Worm (Caenorhabditis elegans) whole organism, L3 larva: ENCODE results near the gene C50B6.9.

Experiments used
- R02D3.7 ChIP-seq: fragments of 150-350 bp; optimal IDR thresholded peaks from 2 replicates; lab custom pipeline; 2014; ENCODE audit warnings: missing biosample characterization, missing genetic modification characterization
- ZK546.5 ChIP-seq: sonication (generic microtip); optimal IDR thresholded peaks from 2 replicates; lab custom pipeline; 2017; ENCODE audit warnings: missing biosample characterization, missing genetic modification characterization
- ama-1 ChIP-seq: fragments of 150-350 bp; optimal IDR thresholded peaks from 2 replicates; lab custom pipeline; 2018
- ceh-16 ChIP-seq: sonication (generic microtip); optimal IDR thresholded peaks from 2 replicates; lab custom pipeline; 2017; ENCODE audit warnings: missing biosample characterization, missing genetic modification characterization
- ceh-28 ChIP-seq: fragments of 150-350 bp; optimal IDR thresholded peaks from 2 replicates; lab custom pipeline; 2014; ENCODE audit warnings: missing biosample characterization, missing genetic modification reagents, missing genetic modification characterization
- ceh-9 ChIP-seq: sonication (generic microtip); optimal IDR thresholded peaks from 2 replicates; lab custom pipeline; 2018; ENCODE audit warnings: missing biosample characterization, missing genetic modification characterization
- egl-27 ChIP-seq: sonication (generic microtip); optimal IDR thresholded peaks from 4 replicates; lab custom pipeline; 2017; ENCODE audit warnings: missing biosample characterization, missing genetic modification reagents, missing genetic modification characterization
- egl-5 ChIP-seq: fragments of 150-350 bp; optimal IDR thresholded peaks from 2 replicates; lab custom pipeline; 2017; ENCODE audit warnings: missing biosample characterization, missing genetic modification reagents, missing genetic modification characterization, inconsistent platforms
- elt-1 ChIP-seq: fragments of 150-350 bp; optimal IDR thresholded peaks from 2 replicates; lab custom pipeline; 2014; ENCODE audit warnings: missing biosample characterization, missing genetic modification characterization
- elt-2 ChIP-seq: sonication (generic microtip); optimal IDR thresholded peaks from 2 replicates; lab custom pipeline; 2016; ENCODE audit warnings: missing genetic modification reagents, mild to moderate bottlenecking, missing genetic modification characterization, missing compliant biosample characterization
- elt-3 ChIP-seq, 3 experiments: fragments of 150-350 bp in 1 of 3; sonication (generic microtip) in 2 of 3; optimal IDR thresholded peaks; 2 replicates in 2 of 3; 4 replicates in 1 of 3; lab custom pipeline; 2014 to 2017; ENCODE audit warnings: missing biosample characterization in 3 of 3, missing genetic modification characterization in 3 of 3
- fkh-10 ChIP-seq: sonication (generic microtip); optimal IDR thresholded peaks from 2 replicates; lab custom pipeline; 2017; ENCODE audit warnings: missing biosample characterization, missing genetic modification reagents, missing genetic modification characterization
- fkh-2 ChIP-seq: fragments of 150-350 bp; optimal IDR thresholded peaks from 2 replicates; lab custom pipeline; 2014; ENCODE audit warnings: missing biosample characterization, missing genetic modification reagents, missing genetic modification characterization
- fos-1 ChIP-seq: fragments of 150-350 bp; optimal IDR thresholded peaks from 2 replicates; lab custom pipeline; 2014; ENCODE audit warnings: missing biosample characterization, missing genetic modification characterization
- hmg-11 ChIP-seq: sonication (generic microtip); optimal IDR thresholded peaks from 2 replicates; lab custom pipeline; 2016; ENCODE audit warnings: missing genetic modification characterization, missing compliant biosample characterization
- jun-1 ChIP-seq: fragments of 150-350 bp; optimal IDR thresholded peaks from 2 replicates; lab custom pipeline; 2014; ENCODE audit warnings: missing biosample characterization, missing genetic modification reagents, missing genetic modification characterization
- lin-39 ChIP-seq: fragments of 150-350 bp; optimal IDR thresholded peaks from 2 replicates; lab custom pipeline; 2018; ENCODE audit warnings: missing biosample characterization, missing genetic modification reagents, missing genetic modification characterization
- mml-1 ChIP-seq: fragments of 150-350 bp; sonication (generic microtip); optimal IDR thresholded peaks from 3 replicates; lab custom pipeline; 2014; ENCODE audit warnings: missing biosample characterization, missing genetic modification characterization
- nfya-1 ChIP-seq: sonication (generic microtip); optimal IDR thresholded peaks from 2 replicates; lab custom pipeline; 2017; ENCODE audit warnings: missing genetic modification characterization, mild to moderate bottlenecking, missing compliant biosample characterization, antibody characterized with exemption, moderate library complexity; ENCODE audit not compliant: insufficient read depth
- nhr-11 ChIP-seq: fragments of 150-350 bp; optimal IDR thresholded peaks from 2 replicates; lab custom pipeline; 2014; ENCODE audit warnings: missing biosample characterization, missing genetic modification characterization
- nhr-23 ChIP-seq: fragments of 150-350 bp; optimal IDR thresholded peaks from 2 replicates; lab custom pipeline; 2014; ENCODE audit warnings: missing biosample characterization, missing genetic modification reagents, missing genetic modification characterization
- nhr-25 ChIP-seq: sonication (generic microtip); optimal IDR thresholded peaks from 2 replicates; lab custom pipeline; 2017; ENCODE audit warnings: missing biosample characterization, missing genetic modification characterization
- nhr-28 ChIP-seq: fragments of 150-350 bp; optimal IDR thresholded peaks from 2 replicates; lab custom pipeline; 2014; ENCODE audit warnings: missing biosample characterization, missing genetic modification characterization
- nhr-43 ChIP-seq: sonication (generic microtip); optimal IDR thresholded peaks from 2 replicates; lab custom pipeline; 2016; ENCODE audit warnings: mild to moderate bottlenecking, missing genetic modification characterization, missing compliant biosample characterization; ENCODE audit not compliant: poor library complexity, severe bottlenecking
- nhr-76 ChIP-seq: fragments of 150-350 bp; sonication (generic microtip); optimal IDR thresholded peaks from 5 replicates; lab custom pipeline; 2014; ENCODE audit warnings: missing biosample characterization, missing genetic modification characterization
- nhr-77 ChIP-seq: fragments of 150-350 bp; optimal IDR thresholded peaks from 2 replicates; lab custom pipeline; 2014; ENCODE audit warnings: missing biosample characterization, missing genetic modification characterization
- pha-4 ChIP-seq: fragments of 150-350 bp; optimal IDR thresholded peaks from 2 replicates; lab custom pipeline; 2014; ENCODE audit warnings: missing biosample characterization, missing genetic modification reagents, missing genetic modification characterization
- pqm-1 ChIP-seq: fragments of 150-350 bp; optimal IDR thresholded peaks from 2 replicates; lab custom pipeline; 2017; ENCODE audit warnings: missing biosample characterization, missing genetic modification characterization, inconsistent platforms
- sea-2 ChIP-seq: fragments of 150-350 bp; sonication (generic microtip); optimal IDR thresholded peaks from 4 replicates; lab custom pipeline; 2014; ENCODE audit warnings: missing biosample characterization, missing genetic modification reagents, missing genetic modification characterization
- skn-1 ChIP-seq: fragments of 150-350 bp; optimal IDR thresholded peaks from 2 replicates; lab custom pipeline; 2014; ENCODE audit warnings: missing biosample characterization, missing genetic modification characterization
- snpc-4 ChIP-seq: fragments of 150-350 bp; optimal IDR thresholded peaks from 2 replicates; lab custom pipeline; 2014; ENCODE audit warnings: missing biosample characterization, missing genetic modification characterization
- unc-39 ChIP-seq: sonication (generic microtip); optimal IDR thresholded peaks from 4 replicates; lab custom pipeline; 2017; ENCODE audit warnings: missing biosample characterization, missing genetic modification characterization
- unc-62 ChIP-seq: fragments of 150-350 bp; sonication (generic microtip); optimal IDR thresholded peaks from 4 replicates; lab custom pipeline; 2014; ENCODE audit warnings: missing biosample characterization, missing genetic modification reagents, missing genetic modification characterization
- ztf-4 ChIP-seq: fragments of 150-350 bp; optimal IDR thresholded peaks from 2 replicates; lab custom pipeline; 2014; ENCODE audit warnings: missing biosample characterization, missing genetic modification characterization

C50B6.9 gene

ce11 chrV:13358823-13359592 is 22.8 kb downstream of the C50B6.9 start, which contains the start of gene F32H5.3:
Gene F32H5.3, plus strand, starts transcription at chrV:13359335.
- TF ChIP-seq jun-1 = no peak
- TF ChIP-seq fkh-2 (tag; lab: Kevin White, UChicago) = no peak
- peak; percentile 35 for TF ChIP-seq nhr-23 (tag; lab: Kevin White, UChicago)
- TF ChIP-seq elt-1 (tag; lab: Kevin White, UChicago) = peak; percentile 81
- peak; percentile 24 for TF ChIP-seq nhr-25 (tag; lab: Kevin White, UChicago)
- TF ChIP-seq nhr-43 = peak; percentile 8
- TF ChIP-seq, all 47 proteins: peak for 4

DNA sequence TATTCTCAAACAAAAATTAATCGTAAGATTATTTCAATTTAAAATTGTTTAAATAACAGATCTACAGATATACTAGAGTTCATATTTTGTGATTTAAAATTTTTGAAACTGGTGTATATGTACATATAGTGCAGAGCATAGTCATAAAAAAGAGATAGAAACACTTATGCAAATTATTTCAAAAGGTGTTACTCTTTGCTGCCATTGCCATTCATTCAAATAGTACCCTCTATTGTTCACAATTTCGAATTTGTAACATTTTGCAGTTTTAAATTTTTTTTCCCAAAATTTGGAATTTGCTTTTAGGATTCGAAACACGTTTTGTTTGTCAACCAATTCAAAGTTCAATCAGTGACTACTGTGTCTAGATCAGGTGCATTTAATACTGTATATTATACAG is 24.1 kb downstream of the C50B6.9 start, which contains the start of gene F32H5.4:
Gene F32H5.4, plus strand, starts transcription at position 301 of the 400 bp plus-strand sequence.
- TF ChIP-seq unc-39 (tag; lab: Kevin White, UChicago) = no peak
- TF ChIP-seq skn-1 = no peak
- no peak for TF ChIP-seq hmg-11 (tag; lab: Kevin White, UChicago)
- no peak for TF ChIP-seq ceh-9
- TF ChIP-seq ama-1 (lab: Kevin White, UChicago) = no peak
- no peak for TF ChIP-seq ceh-16 (tag; lab: Kevin White, UChicago)
- TF ChIP-seq nhr-77 = no peak
- no peak for TF ChIP-seq R02D3.7
- no peak for TF ChIP-seq mml-1 (tag; lab: Kevin White, UChicago)
- no peak for TF ChIP-seq nhr-28 (tag; lab: Kevin White, UChicago)
- TF ChIP-seq snpc-4 (tag; lab: Kevin White, UChicago) = no peak
- no peak for TF ChIP-seq nhr-11 (tag; lab: Kevin White, UChicago)
- no peak for TF ChIP-seq ztf-4 (tag; lab: Kevin White, UChicago)
- TF ChIP-seq egl-27 = no peak
- no peak for TF ChIP-seq pha-4 (tag; lab: Kevin White, UChicago)
- no peak for TF ChIP-seq nhr-25 (tag; lab: Kevin White, UChicago)
- TF ChIP-seq ZK546.5 (tag; lab: Kevin White, UChicago) = no peak

DNA sequence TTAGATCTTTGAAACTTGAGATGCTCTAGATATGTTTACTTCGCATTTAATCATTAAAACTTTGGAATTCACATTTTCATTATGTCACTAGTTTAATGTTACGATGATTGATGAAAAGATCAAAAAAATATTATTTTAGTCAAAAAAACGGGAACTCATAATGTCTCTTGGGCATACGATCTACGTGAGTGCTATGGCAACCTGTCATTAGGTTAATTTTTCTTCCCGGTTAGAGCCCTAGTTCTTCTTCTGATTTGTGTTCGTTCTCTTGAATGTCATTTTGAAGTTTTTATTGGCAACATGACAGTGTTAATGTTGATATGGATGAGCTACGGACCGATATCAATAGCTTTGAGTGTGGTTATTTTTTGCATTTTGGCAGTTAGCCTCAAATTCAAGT is 27.2 kb downstream of the C50B6.9 start, which contains the start of gene srg-46:
Gene srg-46, plus strand, starts transcription at position 301 of the 400 bp plus-strand sequence.
- TF ChIP-seq nhr-76 (tag; lab: Kevin White, UChicago) (no peak), nfya-1 (tag; lab: Kevin White, UChicago) (no peak), ceh-28 (tag; lab: Kevin White, UChicago) (no peak), elt-2 (tag; lab: Kevin White, UChicago) (no peak)

DNA sequence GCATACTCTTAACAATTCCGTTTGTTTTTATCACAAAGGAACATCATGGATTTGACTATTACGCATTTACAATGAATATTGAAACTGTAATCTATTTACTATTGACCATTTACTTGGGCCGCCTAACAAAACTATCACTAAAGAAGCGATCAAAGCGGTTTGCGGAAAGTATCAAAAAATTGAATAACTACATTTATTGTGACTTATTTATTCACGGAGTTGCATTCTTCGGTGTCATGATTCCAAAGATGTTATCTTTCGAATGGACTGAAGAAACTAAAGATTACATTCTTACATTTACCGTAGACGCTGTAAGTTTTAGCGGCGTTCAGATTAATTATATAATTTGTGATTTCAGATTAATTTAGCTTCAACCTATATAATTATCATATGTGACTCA is 28.1 kb downstream of the C50B6.9 start:
- TF ChIP-seq pha-4 (tag; lab: Kevin White, UChicago) (no peak), egl-27 (no peak), fkh-2 (tag; lab: Kevin White, UChicago) (no peak), snpc-4 (tag; lab: Kevin White, UChicago) (no peak), unc-62 (GFP tag; lab: Kevin White, UChicago) (no peak), jun-1 (no peak), egl-5 (tag; lab: Kevin White, UChicago) (no peak), ceh-9 (no peak), ceh-16 (tag; lab: Kevin White, UChicago) (no peak), ztf-4 (tag; lab: Kevin White, UChicago) (no peak), fos-1 (tag; lab: Kevin White, UChicago) (no peak), elt-2 (tag; lab: Kevin White, UChicago) (no peak), ceh-28 (tag; lab: Kevin White, UChicago) (no peak), lin-39 (tag; lab: Kevin White, UChicago) (no peak), elt-3 (tag; optimal IDR thresholded peaks at IDR 0.05; lab: Kevin White, UChicago) (no peak), elt-1 (tag; lab: Kevin White, UChicago) (no peak)
- TF ChIP-seq, all 47 proteins: peak for 0

ce11 chrV:13366488-13366887 is 30.3 kb downstream of the C50B6.9 start:
- TF ChIP-seq pqm-1 (tag; lab: Kevin White, UChicago) (no peak), sea-2 (no peak), fkh-10 (GFP tag; lab: Kevin White, UChicago) (peak; percentile 56), ZK546.5 (tag; lab: Kevin White, UChicago) (no peak), ceh-16 (tag; lab: Kevin White, UChicago) (no peak)
